Fruit fly (Drosophila melanogaster): ENCODE results near the gene Spn77Bb.

The Spn77Bb gene

DNA sequence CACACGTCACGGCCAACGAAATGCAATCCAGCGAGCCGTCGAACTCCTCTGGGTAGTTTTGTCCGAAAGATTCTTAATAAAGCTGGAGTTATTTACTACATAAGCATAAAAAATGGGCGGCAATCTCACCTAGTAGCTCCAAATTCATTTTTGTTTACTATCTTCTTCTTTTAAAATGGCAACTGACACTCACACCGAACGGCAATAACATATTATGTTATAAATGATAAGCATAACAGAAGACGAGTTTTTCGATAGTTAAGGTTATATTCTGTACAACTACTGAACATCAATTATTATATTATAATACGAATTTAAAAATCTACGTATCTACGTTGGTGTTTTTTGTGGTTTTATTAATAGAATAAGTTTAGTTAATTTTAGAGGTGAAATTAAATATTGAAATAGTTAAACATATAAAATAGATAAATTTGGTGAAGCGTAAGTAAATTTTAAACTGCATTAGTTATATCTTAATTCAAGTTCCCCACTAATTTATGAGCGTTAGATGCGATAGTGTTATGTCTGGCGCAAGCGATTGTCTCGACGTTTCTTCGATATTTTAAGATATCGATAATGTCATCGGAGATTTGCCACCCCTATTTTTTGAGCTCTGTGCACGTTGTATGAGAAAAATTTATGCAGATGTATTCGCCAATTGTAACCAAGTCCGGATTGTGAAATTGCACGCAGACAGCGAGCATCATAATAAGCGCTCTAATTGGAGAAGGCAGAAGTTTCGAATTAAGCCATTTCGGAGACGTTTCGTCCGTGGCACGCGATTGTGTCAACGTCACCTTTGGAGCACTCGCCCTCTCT lies 27.2 kb downstream of the Spn77Bb start, which contains the start of the genes Rbbp5 and eRF1 (continued):
- peak; percentile 89 for TF ChIP-seq vnd (GFP tag; IDR thresholded peaks at IDR 0.05; ENCODE audit: partially characterized antibody)
- peak; percentile 76 for TF ChIP-seq E2f1 (GFP tag; IDR thresholded peaks at IDR 0.05)
- no peak for TF ChIP-seq cg (GFP tag; optimal IDR thresholded peaks at IDR 0.05)
- TF ChIP-seq lbe (GFP tag; optimal IDR thresholded peaks at IDR 0.05): peak; percentile 43
- TF ChIP-seq CG5245 (GFP tag; optimal IDR thresholded peaks at IDR 0.05): peak; percentile 52
- peak; percentile 78 for TF ChIP-seq CG18262 (tag; optimal IDR thresholded peaks at IDR 0.05)
- peak; percentile 87 for TF ChIP-seq CG34422 (GFP tag; IDR thresholded peaks at IDR 0.05)
- TF ChIP-seq eyg (GFP tag; optimal IDR thresholded peaks at IDR 0.05): no peak
- TF ChIP-seq CG11560 (tag; IDR thresholded peaks at IDR 0.05): peak; percentile 39; the same call in 1 of the 3 replicates
- no peak for TF ChIP-seq Sin3A (optimal IDR thresholded peaks at IDR 0.05)
- TF ChIP-seq ind (GFP tag; optimal IDR thresholded peaks at IDR 0.05): peak; percentile 82
- TF ChIP-seq pum (GFP tag; optimal IDR thresholded peaks at IDR 0.05): peak; percentile 32
- no peak for TF ChIP-seq tup (GFP tag; optimal IDR thresholded peaks at IDR 0.05)
- peak; percentile 50 for TF ChIP-seq CG17802 (tag; optimal IDR thresholded peaks at IDR 0.05)
- no peak for TF ChIP-seq Blimp-1 (GFP tag; optimal IDR thresholded peaks at IDR 0.05)
- TF ChIP-seq Nf-YC (tag; optimal IDR thresholded peaks at IDR 0.05): peak; percentile 75
- no peak for TF ChIP-seq rib (GFP tag; IDR thresholded peaks at IDR 0.05)
- TF ChIP-seq CG11695 (GFP tag; IDR thresholded peaks at IDR 0.05): 0 out of 3 replicates have a peak, but pooled peaks have one; percentile 10
- TF ChIP-seq HLH3B (GFP tag; IDR thresholded peaks at IDR 0.05): peak; percentile 65; the same call in 1 of the 2 replicates
- TF ChIP-seq aop (GFP tag; IDR thresholded peaks at IDR 0.05): no peak
- peak; percentile 84 for TF ChIP-seq CG7963 (GFP tag; IDR thresholded peaks at IDR 0.05; ENCODE audit: partially characterized antibody)
- TF ChIP-seq sima (GFP tag; optimal IDR thresholded peaks at IDR 0.05): no peak
- peak; percentile 38 for TF ChIP-seq gcm2 (GFP tag; optimal IDR thresholded peaks at IDR 0.05)
- TF ChIP-seq CG14441 (GFP tag; IDR thresholded peaks at IDR 0.05): peak; percentile 75
- TF ChIP-seq BtbVII (GFP tag; optimal IDR thresholded peaks at IDR 0.05): peak; percentile 47
- peak; percentile 26 for TF ChIP-seq CG6254 (GFP tag; optimal IDR thresholded peaks at IDR 0.05)
- no peak for TF ChIP-seq ab (GFP tag; optimal IDR thresholded peaks at IDR 0.05)
- no peak for TF ChIP-seq Poxn (GFP tag; IDR thresholded peaks at IDR 0.05)
- TF ChIP-seq Stat92E (GFP tag; optimal IDR thresholded peaks at IDR 0.05): no peak
- no peak for TF ChIP-seq tll (GFP tag; optimal IDR thresholded peaks at IDR 0.05)
- TF ChIP-seq Ssrp (tag; optimal IDR thresholded peaks at IDR 0.05): peak; percentile 74
- peak; percentile 80 for TF ChIP-seq CG10267 (tag; optimal IDR thresholded peaks at IDR 0.05)
- TF ChIP-seq CrebB (tag; optimal IDR thresholded peaks at IDR 0.05): no peak
- TF ChIP-seq dan (GFP tag; IDR thresholded peaks at IDR 0.05): no peak
- peak; percentile 93 for TF ChIP-seq knrl (GFP tag; IDR thresholded peaks at IDR 0.05; ENCODE audit: partially characterized antibody)
- no peak for TF ChIP-seq Sox100B (GFP tag; optimal IDR thresholded peaks at IDR 0.05)
- peak; percentile 24 for TF ChIP-seq CG34376 (GFP tag; optimal IDR thresholded peaks at IDR 0.05)
- peak; percentile 78 for TF ChIP-seq bigmax (GFP tag; optimal IDR thresholded peaks at IDR 0.05)
- TF ChIP-seq fd96Cb (tag; optimal IDR thresholded peaks at IDR 0.05): peak; percentile 58
- TF ChIP-seq Myb (GFP tag; optimal IDR thresholded peaks at IDR 0.05): peak; percentile 18
- TF ChIP-seq CG13894 (tag; optimal IDR thresholded peaks at IDR 0.05): peak; percentile 72
- peak; percentile 92 for TF ChIP-seq row (GFP tag; IDR thresholded peaks at IDR 0.05)
- peak; percentile 81 for TF ChIP-seq ato (GFP tag; IDR thresholded peaks at IDR 0.05; ENCODE audit: partially characterized antibody)
- TF ChIP-seq HLH54F (GFP tag; optimal IDR thresholded peaks at IDR 0.05): peak; percentile 75
- TF ChIP-seq dpn (GFP tag; optimal IDR thresholded peaks at IDR 0.05): peak; percentile 62 to 80
- no peak for TF ChIP-seq sd (tag; optimal IDR thresholded peaks at IDR 0.05)
- TF ChIP-seq CG12391 (tag; optimal IDR thresholded peaks at IDR 0.05): peak; percentile 93
- TF ChIP-seq tgo (GFP tag; IDR thresholded peaks at IDR 0.05): peak; percentile 79
